Fruit fly (Drosophila melanogaster) whole organism, embryonic: Measurements from ENCODE around the gene CG33288.

Experiments used
- CG11093 ChIP-seq: fragments of 200-800 bp; sonication (Bioruptor generic); IDR thresholded peaks from 3 replicates; pipeline ENCODE4 v1.3.6; 2022; ENCODE audit warnings: missing biosample characterization, missing genetic modification characterization
- CG11695 ChIP-seq: fragments of 200-800 bp; sonication (Bioruptor generic); IDR thresholded peaks from 3 replicates; pipeline ENCODE4 v1.3.6; 2022; ENCODE audit warnings: missing biosample characterization, missing genetic modification characterization
- CG12391 ChIP-seq: fragments of 200-800 bp; sonication (Bioruptor generic); optimal IDR thresholded peaks from 3 replicates; lab custom pipeline; 2018; ENCODE audit warnings: missing biosample characterization, mild to moderate bottlenecking, missing genetic modification characterization, moderate library complexity
- CG12659 ChIP-seq: fragments of 200-800 bp; sonication (Bioruptor generic); optimal IDR thresholded peaks from 3 replicates; lab custom pipeline; 2017; ENCODE audit warnings: mild to moderate bottlenecking, missing biosample characterization, missing genetic modification reagents, missing genetic modification characterization
- CG13775 ChIP-seq: fragments of 200-800 bp; sonication (Bioruptor generic); optimal IDR thresholded peaks from 3 replicates; lab custom pipeline; 2017; ENCODE audit warnings: missing biosample characterization, mild to moderate bottlenecking, missing genetic modification characterization
- CG14050 ChIP-seq: fragments of 200-800 bp; sonication (Bioruptor generic); IDR thresholded peaks from 3 replicates; pipeline ENCODE4 v1.3.6; 2022; ENCODE audit warnings: missing biosample characterization, missing genetic modification characterization
- CG15073 ChIP-seq: fragments of 200-800 bp; sonication (Bioruptor generic); optimal IDR thresholded peaks from 2 replicates; lab custom pipeline; 2016; ENCODE audit warnings: missing biosample characterization, missing genetic modification characterization
- CG15269 ChIP-seq: fragments of 200-800 bp; sonication (Bioruptor generic); optimal IDR thresholded peaks from 2 replicates; lab custom pipeline; 2018; ENCODE audit warnings: missing biosample characterization, mild to moderate bottlenecking, missing genetic modification characterization, moderate library complexity
- CG17359 ChIP-seq: fragments of 200-800 bp; sonication (Bioruptor generic); optimal IDR thresholded peaks from 3 replicates; lab custom pipeline; 2018; ENCODE audit warnings: missing biosample characterization, mild to moderate bottlenecking, missing genetic modification characterization, moderate library complexity
- CG18619 ChIP-seq: fragments of 200-800 bp; sonication (Bioruptor generic); optimal IDR thresholded peaks from 3 replicates; lab custom pipeline; 2017; ENCODE audit warnings: missing biosample characterization, mild to moderate bottlenecking, missing genetic modification characterization
- CG18764 ChIP-seq: fragments of 200-800 bp; sonication (Bioruptor generic); optimal IDR thresholded peaks from 3 replicates; lab custom pipeline; 2016; ENCODE audit warnings: missing biosample characterization, missing genetic modification characterization
- CG31388 ChIP-seq: fragments of 200-800 bp; sonication (Bioruptor generic); optimal IDR thresholded peaks from 2 replicates; lab custom pipeline; 2016; ENCODE audit warnings: missing biosample characterization, missing genetic modification characterization
- CG4424 ChIP-seq: fragments of 200-800 bp; sonication (Bioruptor generic); optimal IDR thresholded peaks from 3 replicates; lab custom pipeline; 2016; ENCODE audit warnings: missing biosample characterization, missing genetic modification characterization
- CG7357 ChIP-seq: fragments of 200-800 bp; sonication (Bioruptor generic); IDR thresholded peaks from 3 replicates; pipeline ENCODE4 v1.3.6; 2022; ENCODE audit warnings: missing biosample characterization, missing genetic modification characterization
- CG7839 ChIP-seq: fragments of 200-800 bp; sonication (Bioruptor generic); optimal IDR thresholded peaks from 3 replicates; lab custom pipeline; 2018; ENCODE audit warnings: missing biosample characterization, mild to moderate bottlenecking, missing genetic modification characterization, moderate library complexity
- D19A ChIP-seq: fragments of 200-800 bp; optimal IDR thresholded peaks from 3 replicates; lab custom pipeline; 2019; ENCODE audit warnings: missing biosample characterization, mild to moderate bottlenecking, missing genetic modification characterization, moderate library complexity
- Dref ChIP-seq: fragments of 200-800 bp; sonication (Bioruptor generic); IDR thresholded peaks from 2 replicates; pipeline ENCODE4 v1.3.6; 2022; ENCODE audit warnings: missing biosample characterization, missing genetic modification characterization
- Drgx ChIP-seq: fragments of 200-800 bp; sonication (Bioruptor generic); IDR thresholded peaks from 2 replicates; pipeline ENCODE4 v1.3.6; 2022; ENCODE audit warnings: missing biosample characterization, missing genetic modification characterization
- ERR ChIP-seq: fragments of 200-800 bp; sonication (Bioruptor generic); optimal IDR thresholded peaks from 2 replicates; lab custom pipeline; 2016; ENCODE audit warnings: missing biosample characterization, missing genetic modification characterization
- Fer1 ChIP-seq: fragments of 200-800 bp; sonication (Bioruptor generic); optimal IDR thresholded peaks from 2 replicates; lab custom pipeline; 2017; ENCODE audit warnings: missing biosample characterization, mild to moderate bottlenecking, missing genetic modification characterization
- H15 ChIP-seq: fragments of 200-800 bp; sonication (Bioruptor generic); IDR thresholded peaks from 3 replicates; pipeline ENCODE4 v1.3.6; 2022; ENCODE audit warnings: missing biosample characterization, missing genetic modification characterization
- Hmx ChIP-seq: fragments of 200-800 bp; sonication (Bioruptor generic); optimal IDR thresholded peaks from 2 replicates; lab custom pipeline; 2016; ENCODE audit warnings: missing biosample characterization, missing genetic modification characterization
- Hr3 ChIP-seq: fragments of 200-800 bp; sonication (Bioruptor generic); optimal IDR thresholded peaks from 3 replicates; lab custom pipeline; 2016; ENCODE audit warnings: missing biosample characterization, missing genetic modification characterization
- MBD-R2 ChIP-seq: fragments of 200-800 bp; sonication (Bioruptor generic); IDR thresholded peaks from 2 replicates; pipeline ENCODE4 v1.3.6; 2022; ENCODE audit warnings: missing biosample characterization, missing genetic modification characterization
- Med ChIP-seq: fragments of 200-800 bp; sonication (Bioruptor generic); peaks from one replicate; lab custom pipeline; 2016; ENCODE audit warnings: missing biosample characterization, missing genetic modification characterization, mild to moderate bottlenecking, inconsistent platforms, moderate library complexity
- NC2α ChIP-seq: fragments of 200-800 bp; sonication (Bioruptor generic); optimal IDR thresholded peaks from 2 replicates; lab custom pipeline; 2016; ENCODE audit warnings: missing biosample characterization, missing genetic modification characterization
- Neu2 ChIP-seq: fragments of 200-800 bp; sonication (Bioruptor generic); optimal IDR thresholded peaks from 3 replicates; lab custom pipeline; 2016; ENCODE audit warnings: missing biosample characterization, missing genetic modification characterization, borderline replicate concordance
- PHDP ChIP-seq: fragments of 200-800 bp; sonication (Bioruptor generic); optimal IDR thresholded peaks from 3 replicates; lab custom pipeline; 2018; ENCODE audit warnings: missing biosample characterization, mild to moderate bottlenecking, missing genetic modification characterization, moderate library complexity
- Poxn ChIP-seq: fragments of 200-800 bp; sonication (Bioruptor generic); IDR thresholded peaks from 2 replicates; pipeline ENCODE4 v1.3.6; 2022; ENCODE audit warnings: missing biosample characterization, missing genetic modification characterization
- Ssrp ChIP-seq: fragments of 200-800 bp; sonication (Bioruptor generic); optimal IDR thresholded peaks from 2 replicates; lab custom pipeline; 2018; ENCODE audit warnings: missing biosample characterization, mild to moderate bottlenecking, missing genetic modification characterization, moderate library complexity
- TFAM ChIP-seq: fragments of 200-800 bp; sonication (Bioruptor generic); optimal IDR thresholded peaks from 2 replicates; lab custom pipeline; 2017; ENCODE audit warnings: missing biosample characterization, missing genetic modification characterization, inconsistent platforms
- Usf ChIP-seq: fragments of 200-800 bp; sonication (Bioruptor generic); optimal IDR thresholded peaks from 2 replicates; lab custom pipeline; 2017; ENCODE audit warnings: missing genotype, missing biosample characterization, missing genetic modification characterization
- ash1 ChIP-seq: fragments of 200-800 bp; sonication (Bioruptor generic); optimal IDR thresholded peaks from 2 replicates; lab custom pipeline; 2018; ENCODE audit warnings: missing biosample characterization, mild to moderate bottlenecking, missing genetic modification characterization
- caup ChIP-seq: fragments of 200-800 bp; sonication (Bioruptor generic); optimal IDR thresholded peaks from 3 replicates; lab custom pipeline; 2017; ENCODE audit warnings: missing biosample characterization, mild to moderate bottlenecking, missing genetic modification characterization, moderate library complexity; ENCODE audit not compliant: severe bottlenecking
- cg ChIP-seq: fragments of 200-800 bp; sonication (Bioruptor generic); optimal IDR thresholded peaks from 3 replicates; lab custom pipeline; 2019; ENCODE audit warnings: missing biosample characterization, mild to moderate bottlenecking, missing genetic modification characterization, moderate library complexity
- chm ChIP-seq: fragments of 200-800 bp; sonication (Bioruptor generic); IDR thresholded peaks from 2 replicates; pipeline ENCODE4 v1.3.6; 2022; ENCODE audit warnings: missing biosample characterization, missing genetic modification characterization
- crc ChIP-seq: fragments of 200-800 bp; sonication (Bioruptor generic); optimal IDR thresholded peaks from 2 replicates; lab custom pipeline; 2016; ENCODE audit warnings: missing biosample characterization, missing genetic modification characterization
- danr ChIP-seq: fragments of 200-800 bp; sonication (Bioruptor generic); IDR thresholded peaks from 2 replicates; pipeline ENCODE4 v1.3.6; 2022; ENCODE audit warnings: missing biosample characterization, missing genetic modification characterization
- eyg ChIP-seq: fragments of 200-800 bp; sonication (Bioruptor generic); optimal IDR thresholded peaks from 3 replicates; lab custom pipeline; 2016; ENCODE audit warnings: missing biosample characterization, missing genetic modification characterization
- fd96Cb ChIP-seq: fragments of 200-800 bp; sonication (Bioruptor generic); optimal IDR thresholded peaks from 2 replicates; lab custom pipeline; 2018; ENCODE audit warnings: missing biosample characterization, mild to moderate bottlenecking, missing genetic modification characterization, moderate library complexity
- gem ChIP-seq: fragments of 200-800 bp; sonication (Bioruptor generic); optimal IDR thresholded peaks from 2 replicates; lab custom pipeline; 2019; ENCODE audit warnings: missing biosample characterization, mild to moderate bottlenecking, missing genetic modification characterization, moderate library complexity
- her ChIP-seq: fragments of 200-800 bp; sonication (Bioruptor generic); optimal IDR thresholded peaks from 2 replicates; lab custom pipeline; 2016; ENCODE audit warnings: missing biosample characterization, missing genetic modification characterization
- lilli ChIP-seq: fragments of 200-800 bp; sonication (Bioruptor generic); optimal IDR thresholded peaks from 3 replicates; lab custom pipeline; 2016; ENCODE audit warnings: missing biosample characterization, missing genetic modification characterization
- lov ChIP-seq, 2 experiments: fragments of 200-800 bp in 1 of 2; fragments of >200 bp in 1 of 2; sonication (Bioruptor generic) in 1 of 2; IDR thresholded peaks in 1 of 2; optimal IDR thresholded peaks in 1 of 2; 2 replicates in 1 of 2; 3 replicates in 1 of 2; pipeline versions ENCODE4 v1.3.6 to Lab custom; 2017 to 2022; ENCODE audit warnings: missing biosample characterization in 1 of 2, missing genetic modification characterization in 1 of 2
- mirr ChIP-seq: fragments of 200-800 bp; sonication (Bioruptor generic); optimal IDR thresholded peaks from 3 replicates; lab custom pipeline; 2018; ENCODE audit warnings: missing biosample characterization, mild to moderate bottlenecking, missing genetic modification characterization
- mld ChIP-seq: fragments of 200-800 bp; sonication (Bioruptor generic); IDR thresholded peaks from 3 replicates; pipeline ENCODE4 v1.3.6; 2022; ENCODE audit warnings: missing biosample characterization, missing genetic modification characterization; ENCODE audit not compliant: partially characterized antibody
- nmo ChIP-seq: fragments of 200-800 bp; sonication (Bioruptor generic); optimal IDR thresholded peaks from 2 replicates; lab custom pipeline; 2018; ENCODE audit warnings: missing biosample characterization, mild to moderate bottlenecking, missing genetic modification characterization, moderate library complexity
- p53 ChIP-seq: fragments of 200-800 bp; sonication (Bioruptor generic); optimal IDR thresholded peaks from 2 replicates; lab custom pipeline; 2016; ENCODE audit warnings: missing biosample characterization, missing genetic modification characterization
- repo ChIP-seq: fragments of 200-800 bp; sonication (Bioruptor generic); optimal IDR thresholded peaks from 2 replicates; lab custom pipeline; 2016; ENCODE audit warnings: missing biosample characterization, missing genetic modification characterization
- sens ChIP-seq: fragments of 200-800 bp; sonication (Bioruptor generic); peaks from one replicate; lab custom pipeline; 2016; ENCODE audit warnings: missing biosample characterization, missing genetic modification characterization
- sqz ChIP-seq: fragments of 200-800 bp; sonication (Bioruptor generic); optimal IDR thresholded peaks from 3 replicates; lab custom pipeline; 2018; ENCODE audit warnings: missing biosample characterization, mild to moderate bottlenecking, missing genetic modification characterization
- unpg ChIP-seq: fragments of 200-800 bp; sonication (Bioruptor generic); optimal IDR thresholded peaks from 3 replicates; lab custom pipeline; 2018; ENCODE audit warnings: missing biosample characterization, mild to moderate bottlenecking, missing genetic modification characterization, moderate library complexity

The CG33288 gene

dm6 chr3L:21385699-21386098 is 41.9 kb upstream of the CG33288 start:
- TF ChIP-seq fd96Cb (tag; lab: Kevin White, UChicago) (peak; percentile 23), Med (GFP tag; lab: Kevin White, UChicago) (no peak), NC2α (GFP tag; lab: Kevin White, UChicago) (no peak), lilli (GFP tag; lab: Kevin White, UChicago) (no peak), mirr (no peak), Dref (GFP tag; lab: Robert Waterston, UW) (no peak), CG7357 (GFP tag; lab: Robert Waterston, UW) (no peak), danr (GFP tag; lab: Robert Waterston, UW) (no peak), Drgx (GFP tag; lab: Robert Waterston, UW) (no peak), Hr3 (GFP tag; lab: Kevin White, UChicago) (no peak), chm (GFP tag; lab: Robert Waterston, UW) (no peak), Hmx (GFP tag; lab: Kevin White, UChicago) (no peak), ash1 (no peak), sens (no peak), CG15073 (no peak), CG17359 (peak; percentile 15), CG14050 (GFP tag; lab: Robert Waterston, UW) (no peak), Usf (GFP tag; lab: Kevin White, UChicago) (no peak), D19A (peak; percentile 16), CG15269 (peak; percentile 31), mld (GFP tag; lab: Robert Waterston, UW) (no peak), gem (peak; percentile 66), Neu2 (GFP tag; lab: Kevin White, UChicago) (no peak), CG11093 (GFP tag; lab: Robert Waterston, UW) (no peak), CG12659 (GFP tag; lab: Kevin White, UChicago) (no peak), nmo (peak; percentile 37), Ssrp (tag; lab: Kevin White, UChicago) (peak; percentile 22), lov (optimal IDR thresholded peaks at IDR 0.05; lab: Kevin White, UChicago) (no peak), lov (GFP tag; IDR thresholded peaks at IDR 0.05; lab: Robert Waterston, UW) (no peak), CG4424 (GFP tag; lab: Kevin White, UChicago) (peak; percentile 27), her (no peak), CG18619 (GFP tag; lab: Kevin White, UChicago) (no peak), unpg (peak; percentile 54), CG7839 (tag; lab: Kevin White, UChicago) (peak; percentile 52), CG13775 (no peak), cg (no peak), caup (GFP tag; lab: Kevin White, UChicago) (no peak), CG18764 (no peak), crc (no peak), Poxn (GFP tag; lab: Robert Waterston, UW) (no peak), sqz (no peak), CG31388 (GFP tag; lab: Kevin White, UChicago) (no peak), eyg (no peak), ERR (no peak), repo (GFP tag; lab: Kevin White, UChicago) (no peak), MBD-R2 (no peak), PHDP (tag; lab: Kevin White, UChicago) (peak; percentile 48), CG11695 (GFP tag; lab: Robert Waterston, UW) (no peak), H15 (GFP tag; lab: Robert Waterston, UW) (no peak), p53 (GFP tag; lab: Kevin White, UChicago) (no peak), TFAM (GFP tag; lab: Kevin White, UChicago) (no peak), Fer1 (GFP tag; lab: Kevin White, UChicago) (peak; percentile 30), CG12391 (peak; percentile 8)
